Worm (Caenorhabditis elegans) whole organism, L3 larva: ENCODE data around the gene cest-31.

Experiments
- elt-3 ChIP-seq, 3 experiments: fragments of 150-350 bp in 1 of 3; sonication (generic microtip) in 2 of 3; optimal IDR thresholded peaks; 2 replicates in 2 of 3; 4 replicates in 1 of 3; lab custom pipeline; 2014 to 2017; ENCODE audit warnings: missing biosample characterization in 3 of 3, missing genetic modification characterization in 3 of 3
- fkh-10 ChIP-seq: sonication (generic microtip); optimal IDR thresholded peaks from 2 replicates; lab custom pipeline; 2017; ENCODE audit warnings: missing biosample characterization, missing genetic modification reagents, missing genetic modification characterization
- fos-1 ChIP-seq: fragments of 150-350 bp; optimal IDR thresholded peaks from 2 replicates; lab custom pipeline; 2014; ENCODE audit warnings: missing biosample characterization, missing genetic modification characterization
- mdl-1 ChIP-seq: fragments of 150-350 bp; optimal IDR thresholded peaks from 2 replicates; lab custom pipeline; 2014; ENCODE audit warnings: missing biosample characterization, missing genetic modification characterization
- ztf-11 ChIP-seq: fragments of 150-350 bp; optimal IDR thresholded peaks from 2 replicates; lab custom pipeline; 2014; ENCODE audit warnings: missing biosample characterization, missing genetic modification characterization

DNA sequence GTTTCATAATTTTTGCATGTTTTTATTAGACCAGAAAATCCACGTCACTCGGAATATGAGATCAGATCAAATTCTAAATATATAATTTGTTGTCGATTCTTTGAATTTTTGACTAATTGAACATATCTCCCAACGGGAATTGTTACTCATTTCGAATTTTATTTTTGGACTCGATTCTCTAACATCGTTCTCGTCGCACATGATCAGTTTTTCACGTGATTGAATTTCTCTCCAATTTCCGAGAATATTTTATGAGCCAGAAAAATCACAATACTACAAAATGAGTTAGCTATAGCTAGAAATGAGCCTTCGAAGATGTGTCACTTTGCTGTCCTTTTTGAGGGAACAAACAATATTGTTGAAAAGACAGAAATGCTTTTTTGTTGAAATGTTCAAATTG is 43.3 kb upstream of the cest-31 start:
- no peak for TF ChIP-seq fos-1 (tag; lab: Kevin White, UChicago)
- no peak for TF ChIP-seq mdl-1
- TF ChIP-seq fkh-10 (GFP tag; lab: Kevin White, UChicago), result peak; percentile 13
- no peak for TF ChIP-seq elt-3 (tag; optimal IDR thresholded peaks at IDR 0.05; lab: Kevin White, UChicago)
- no peak for TF ChIP-seq ztf-11
